Fruit fly (Drosophila melanogaster): Measurements from ENCODE around the gene Src64B.

The Src64B gene

DNA sequence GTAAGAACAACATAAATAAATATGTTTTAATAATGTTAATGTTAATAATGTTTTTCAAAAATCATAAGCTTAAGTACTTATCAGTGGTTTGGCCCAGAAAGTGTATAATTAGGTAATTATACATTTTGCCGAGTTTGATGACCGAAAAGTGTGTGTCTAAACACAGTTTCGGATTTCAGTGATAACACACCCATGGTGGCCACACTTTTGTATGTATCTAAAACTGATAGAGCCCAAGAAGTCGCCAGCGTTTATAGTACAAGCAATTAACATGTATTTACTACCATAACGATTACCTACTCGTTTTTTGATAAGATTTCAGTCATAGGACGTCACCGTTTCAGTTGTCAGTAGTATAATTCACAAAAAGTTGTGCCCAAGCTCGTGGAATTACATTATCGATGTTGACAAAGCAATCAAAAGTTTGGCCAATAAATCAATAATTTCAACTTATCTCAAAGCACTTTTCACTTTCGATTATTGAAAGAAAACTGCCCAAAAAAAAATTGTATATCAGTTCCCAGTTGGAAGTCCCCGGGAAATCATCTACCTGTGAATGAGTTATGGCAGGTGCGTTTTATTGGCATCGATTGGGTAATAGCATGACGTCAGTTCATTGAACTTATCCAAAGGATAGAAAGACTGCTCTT, 75.7 kb downstream of the Src64B start:
- no peak for TF ChIP-seq CG17801 (GFP tag; optimal IDR thresholded peaks at IDR 0.05; ENCODE audit: partially characterized antibody)

DNA sequence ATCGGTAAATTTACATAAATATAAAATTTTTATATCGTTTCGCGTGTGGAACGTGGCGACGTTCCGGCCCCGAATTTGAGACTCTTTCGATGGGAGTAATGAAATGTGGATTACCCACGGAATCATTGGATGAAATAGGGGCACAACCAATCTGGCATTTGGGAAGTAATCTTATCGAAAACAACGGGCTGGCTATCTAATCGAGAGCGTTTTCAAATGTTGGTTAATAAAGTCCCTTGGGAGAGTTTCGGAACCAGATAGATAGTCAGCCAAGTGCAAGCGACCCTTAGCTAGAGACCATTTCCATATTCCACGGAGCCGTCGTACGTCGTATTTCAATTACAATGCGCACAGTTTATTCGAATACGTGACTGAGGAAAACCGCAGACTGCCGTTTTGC, 76.7 kb downstream of the Src64B start:
- no peak for TF ChIP-seq CG17801 (GFP tag; optimal IDR thresholded peaks at IDR 0.05; ENCODE audit: partially characterized antibody)

DNA sequence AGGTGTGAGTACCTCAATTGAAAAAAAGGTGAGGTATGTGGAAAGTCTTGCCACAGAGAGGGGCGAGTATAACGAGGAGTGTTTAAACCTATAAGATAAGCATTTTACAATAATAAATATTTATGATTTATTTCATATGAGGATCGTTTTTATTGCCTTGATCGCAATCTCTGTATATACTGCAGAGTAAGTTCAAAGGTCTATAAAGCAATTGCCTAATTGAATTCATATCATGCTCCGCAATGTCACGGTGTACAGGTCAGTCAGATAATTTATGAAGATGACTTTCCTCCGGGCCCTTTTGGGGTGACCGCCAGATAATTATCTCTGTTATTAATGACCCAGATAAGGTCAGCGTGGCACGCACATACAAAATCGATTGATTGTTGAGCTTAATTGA, 77.6 kb downstream of the Src64B start:
- TF ChIP-seq CG17801 (GFP tag; optimal IDR thresholded peaks at IDR 0.05; ENCODE audit: partially characterized antibody) = no peak

DNA sequence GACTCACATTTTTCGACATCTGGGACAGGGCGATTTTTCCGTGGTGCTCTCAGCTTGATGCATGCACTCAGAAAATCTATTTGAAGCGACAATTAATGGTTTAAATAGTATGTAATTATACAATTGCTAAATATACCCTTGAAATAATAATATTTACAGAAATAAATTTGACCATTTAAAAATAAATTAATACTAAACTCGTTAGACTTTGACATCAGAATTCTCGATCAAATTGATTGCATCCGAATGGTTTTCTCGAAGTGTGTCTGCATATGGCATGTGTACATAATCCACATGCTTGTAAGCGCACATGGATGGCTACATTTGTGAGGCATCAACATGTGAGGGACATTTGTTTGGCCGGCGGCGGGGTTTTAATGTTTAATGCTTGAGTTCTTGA, 79.3 kb downstream of the Src64B start:
- TF ChIP-seq CG17801 (GFP tag; optimal IDR thresholded peaks at IDR 0.05; ENCODE audit: partially characterized antibody) = no peak

DNA sequence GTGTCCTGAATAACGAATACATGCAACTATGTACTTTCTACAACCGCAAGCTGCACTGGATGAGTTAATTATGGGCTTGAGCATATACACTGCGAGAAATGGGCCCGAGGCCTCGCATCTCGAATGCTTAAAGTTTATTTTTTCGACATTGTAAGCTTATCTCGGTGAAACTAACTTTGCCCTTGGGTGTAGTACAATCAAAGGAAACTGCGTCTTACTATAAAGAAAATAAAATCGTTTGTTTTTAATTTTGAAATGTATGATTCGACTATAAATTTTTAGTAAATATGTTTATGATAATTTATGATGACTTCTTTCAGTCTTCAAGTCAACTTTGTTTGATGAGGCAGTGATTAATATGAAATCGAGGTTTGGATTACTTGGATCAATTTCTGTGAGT, 80.3 kb downstream of the Src64B start:
- TF ChIP-seq CG17801 (GFP tag; optimal IDR thresholded peaks at IDR 0.05; ENCODE audit: partially characterized antibody) = no peak

DNA sequence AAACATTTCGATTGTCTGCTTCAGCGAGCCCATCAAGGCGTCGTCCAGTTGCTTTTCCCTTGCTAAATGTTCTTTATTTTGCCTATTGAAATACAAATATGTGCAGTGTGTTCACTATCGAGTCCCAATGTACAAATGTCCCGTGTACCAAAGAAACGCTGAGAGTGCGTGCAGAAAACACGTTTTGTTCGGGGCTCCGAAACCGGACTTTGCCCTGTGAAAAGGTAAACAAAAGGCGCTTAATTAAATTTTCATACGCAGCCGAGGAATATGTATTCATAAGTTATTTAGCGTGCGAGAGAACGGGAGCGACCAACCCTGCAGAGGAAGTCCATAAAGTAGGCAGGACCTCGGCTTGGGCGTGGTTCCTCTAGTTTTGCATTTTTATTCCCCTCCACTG, 80.9 kb downstream of the Src64B start:
- no peak for TF ChIP-seq CG17801 (GFP tag; optimal IDR thresholded peaks at IDR 0.05; ENCODE audit: partially characterized antibody)

DNA sequence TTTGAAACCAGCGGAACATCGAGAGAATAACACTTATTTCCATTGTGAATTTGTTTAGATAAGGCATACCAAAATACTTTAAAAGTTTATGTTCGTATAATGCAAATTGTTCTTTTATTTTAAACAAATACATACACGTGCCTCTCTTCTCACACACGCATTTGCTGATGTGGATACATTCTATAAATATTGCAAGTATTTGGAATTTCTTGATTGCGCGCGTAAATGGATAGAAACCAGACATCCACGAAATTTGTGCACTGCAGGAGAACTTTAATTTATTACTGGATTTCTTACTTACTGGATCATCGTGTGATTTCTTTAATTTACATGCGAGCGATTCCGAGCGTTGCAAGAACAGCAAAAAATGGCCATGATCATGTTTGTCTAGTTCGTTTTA, 81.4 kb downstream of the Src64B start:
- no peak for TF ChIP-seq CG17801 (GFP tag; optimal IDR thresholded peaks at IDR 0.05; ENCODE audit: partially characterized antibody)

DNA sequence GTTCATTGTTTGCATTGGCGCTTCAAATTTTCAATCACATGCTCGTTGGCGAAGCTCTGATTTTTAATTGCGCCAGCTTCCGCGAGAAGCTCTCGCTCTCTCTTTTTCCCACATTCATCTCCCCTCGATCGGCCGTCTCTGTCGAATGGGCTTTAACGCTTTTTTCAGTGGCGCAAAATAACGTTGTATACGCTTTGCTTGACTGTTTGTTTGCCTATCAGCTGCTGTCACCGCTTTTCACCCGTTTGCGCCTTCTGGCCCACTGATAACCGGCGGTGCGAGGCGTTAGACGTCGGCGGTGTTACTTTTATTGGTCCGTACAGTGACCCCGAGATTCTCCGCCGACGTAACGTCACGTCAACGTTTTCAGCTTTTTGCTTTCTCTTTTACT, 82.2 kb downstream of the Src64B start:
- no peak for TF ChIP-seq CG17801 (GFP tag; optimal IDR thresholded peaks at IDR 0.05; ENCODE audit: partially characterized antibody)

DNA sequence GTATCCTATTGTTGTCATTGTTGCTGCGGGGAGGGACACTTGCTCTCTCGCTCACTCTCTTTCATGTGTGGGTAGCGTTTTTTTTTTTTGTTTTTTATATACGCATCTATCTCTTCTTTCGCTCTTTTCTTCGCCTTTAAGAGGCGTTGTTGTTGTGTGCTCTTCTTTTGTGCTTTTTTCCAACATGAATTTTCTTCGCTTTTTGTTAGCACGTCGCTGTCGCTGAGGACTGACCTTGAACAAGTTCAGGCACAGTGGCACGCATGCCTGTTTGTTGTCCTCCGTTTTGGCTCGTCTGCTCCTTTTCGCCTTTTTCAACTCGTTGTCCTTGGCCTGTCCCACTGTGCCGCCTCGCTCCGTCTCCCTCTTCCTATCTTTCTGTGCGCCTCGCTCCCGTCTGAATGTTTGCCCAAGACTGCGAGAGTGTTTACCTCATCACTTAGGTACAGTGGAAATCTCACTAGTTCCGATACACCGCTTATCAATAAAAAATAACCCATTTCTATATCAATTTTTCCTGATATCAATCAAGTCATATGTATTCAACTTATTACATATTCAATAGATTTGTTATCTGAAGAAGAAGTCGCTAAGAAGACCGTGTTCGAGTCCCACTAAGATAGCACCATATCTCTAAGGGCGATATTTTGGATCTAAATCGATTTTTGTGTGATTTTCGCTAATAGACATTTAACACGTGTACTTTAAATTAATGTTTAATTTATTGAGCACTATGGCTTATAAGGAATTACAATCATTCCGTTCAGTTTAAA, 82.8 kb downstream of the Src64B start:
- TF ChIP-seq CG17801 (GFP tag; optimal IDR thresholded peaks at IDR 0.05; ENCODE audit: partially characterized antibody) = no peak

DNA sequence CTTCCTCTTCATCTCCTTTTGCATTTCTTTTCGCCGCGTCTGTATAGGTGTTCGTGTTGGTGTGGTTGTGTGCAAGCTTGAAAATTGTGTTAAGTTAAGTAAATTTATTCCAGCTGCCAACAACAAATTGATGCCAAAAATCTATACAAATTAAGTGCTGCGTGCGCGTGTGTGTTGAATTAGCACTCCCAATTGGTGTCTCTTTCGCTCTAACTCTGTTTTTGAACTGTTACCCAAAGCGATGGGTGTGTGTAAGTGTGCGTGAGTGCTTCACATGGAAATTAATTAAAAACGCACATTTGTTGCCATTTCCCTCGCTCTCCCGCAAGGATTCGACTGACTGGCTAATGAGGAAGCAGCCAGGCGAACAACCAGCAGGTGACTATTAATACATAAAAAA, 83.5 kb downstream of the Src64B start:
- no peak for TF ChIP-seq CG17801 (GFP tag; optimal IDR thresholded peaks at IDR 0.05; ENCODE audit: partially characterized antibody)
